Worm (Caenorhabditis elegans): Measurements from ENCODE around the gene Y57G11C.48.

DNA sequence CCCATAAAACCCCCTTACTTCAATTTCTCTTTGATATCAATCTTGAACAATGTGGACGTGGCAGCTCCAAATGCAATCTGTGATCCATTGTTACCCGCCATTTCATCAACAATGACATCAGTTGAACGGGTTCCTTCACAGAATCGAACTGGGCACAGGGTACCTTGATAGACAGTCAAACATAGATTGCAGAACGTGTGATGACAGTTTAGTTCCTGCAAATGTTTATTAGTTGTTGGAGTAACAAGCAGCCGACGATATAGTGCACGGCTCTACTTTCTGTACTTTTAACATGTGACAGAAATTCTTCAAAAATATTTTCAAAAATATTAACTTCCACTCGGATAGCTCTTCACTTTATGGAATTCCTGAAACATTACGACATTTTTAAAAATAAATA is at the start of gene Y57G11C.48:
- TF ChIP-seq set-16 (GFP tag; IDR thresholded peaks at IDR 0.05), result no peak
- TF ChIP-seq lir-3 (tag; optimal IDR thresholded peaks at IDR 0.05), result no peak
- no peak for TF ChIP-seq F10B5.3 (tag; optimal IDR thresholded peaks at IDR 0.05)
- no peak for TF ChIP-seq ZK546.5 (tag; optimal IDR thresholded peaks at IDR 0.05)
- TF ChIP-seq R02D3.7 (tag; optimal IDR thresholded peaks at IDR 0.05), result no peak
- no peak for TF ChIP-seq nhr-11 (tag; optimal IDR thresholded peaks at IDR 0.05)
- no peak for TF ChIP-seq pqm-1 (tag; optimal IDR thresholded peaks at IDR 0.05)
- TF ChIP-seq aha-1 (tag), result no peak
- no peak for TF ChIP-seq F37D6.2 (tag; optimal IDR thresholded peaks at IDR 0.05)
- no peak for TF ChIP-seq nhr-10 (tag; optimal IDR thresholded peaks at IDR 0.05)

All from whole organism, L4 larva.